Worm (Caenorhabditis elegans): ENCODE data around the gene frm-10.

frm-10 gene

DNA sequence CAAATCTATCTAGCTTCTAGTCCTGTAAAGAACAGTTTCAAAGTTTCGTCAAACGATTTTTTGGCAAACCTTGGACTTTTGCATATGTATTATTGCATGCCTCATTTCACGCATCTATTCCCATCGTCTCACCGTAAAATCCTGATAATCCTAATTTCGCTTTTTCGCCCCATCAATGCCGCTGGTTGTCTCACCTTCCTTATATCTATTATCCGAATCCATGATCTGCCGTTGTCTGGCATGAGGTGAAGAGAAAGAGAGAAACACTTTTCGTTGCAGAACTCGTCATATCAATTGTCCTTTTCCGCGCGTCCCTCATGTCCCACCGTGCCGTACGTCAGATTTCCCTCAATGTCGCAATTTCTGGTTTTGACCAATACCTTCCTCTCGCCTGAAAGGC, 48.4 kb upstream of the frm-10 start, which contains the start of gene cut-2:
Gene cut-2 (plus strand): TSS at position 365 of the 400 bp plus-strand sequence.
- TF ChIP-seq nhr-67 (tag; optimal IDR thresholded peaks at IDR 0.05) (no peak), nhr-25 (tag; optimal IDR thresholded peaks at IDR 0.05) (peak; percentile 10)

DNA sequence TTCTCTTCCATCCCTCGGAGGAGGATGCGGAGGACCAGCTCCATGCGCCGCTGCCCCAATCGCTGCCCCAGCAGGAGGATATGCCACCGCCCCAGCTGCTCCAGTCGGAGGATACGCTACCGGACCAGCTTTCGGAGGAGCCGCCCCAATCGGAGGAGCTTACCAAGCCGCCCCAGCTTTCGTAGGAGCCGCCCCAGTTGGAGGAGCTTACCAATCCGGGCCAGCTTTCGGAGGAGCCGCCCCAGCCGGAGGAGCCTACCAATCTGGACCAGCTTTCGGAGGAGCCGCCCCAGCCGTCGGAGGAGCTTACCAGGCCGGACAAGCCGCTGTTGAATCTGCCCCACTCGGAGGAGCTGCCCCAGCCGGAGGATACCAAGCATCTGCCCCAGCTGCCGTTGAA, 47.5 kb upstream of the frm-10 start:
- TF ChIP-seq nhr-237 (tag; optimal IDR thresholded peaks at IDR 0.05): no peak
- TF ChIP-seq ceh-82 (tag; optimal IDR thresholded peaks at IDR 0.05): no peak
- peak; percentile 22 for TF ChIP-seq lsy-12 (tag; optimal IDR thresholded peaks at IDR 0.05)

DNA sequence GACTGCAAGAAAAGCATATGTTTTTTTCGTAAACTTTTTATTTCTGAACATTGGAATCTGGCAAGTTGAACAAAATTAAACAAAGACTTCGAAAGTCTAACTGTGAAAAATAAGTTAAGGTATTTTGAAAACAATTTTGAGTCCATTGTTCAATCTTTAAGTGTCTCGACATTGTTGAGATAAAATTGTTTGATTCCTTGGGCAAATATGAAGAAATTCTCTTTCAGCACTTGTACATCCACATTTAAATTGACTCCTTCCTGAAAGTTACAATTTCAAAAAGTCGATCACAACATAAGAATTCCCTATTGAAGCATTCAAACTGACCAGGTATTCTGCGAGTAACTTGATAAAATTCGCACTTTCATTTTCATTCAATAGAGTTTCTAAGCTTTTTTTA, 46.9 kb upstream of the frm-10 start:
- TF ChIP-seq lsy-12 (tag; optimal IDR thresholded peaks at IDR 0.05): no peak
- TF ChIP-seq nhr-67 (tag; optimal IDR thresholded peaks at IDR 0.05): no peak
- no peak for TF ChIP-seq nhr-11 (tag; optimal IDR thresholded peaks at IDR 0.05)
- no peak for TF ChIP-seq R02D3.7 (tag; optimal IDR thresholded peaks at IDR 0.05)
- TF ChIP-seq lin-15B (tag; optimal IDR thresholded peaks at IDR 0.05): no peak
- TF ChIP-seq lin-39 (tag; optimal IDR thresholded peaks at IDR 0.05): no peak
- TF ChIP-seq nhr-77 (tag; optimal IDR thresholded peaks at IDR 0.05): peak; percentile 79
- no peak for TF ChIP-seq ztf-11 (tag; optimal IDR thresholded peaks at IDR 0.05)
- TF ChIP-seq tbx-2 (tag; optimal IDR thresholded peaks at IDR 0.05): no peak
- no peak for TF ChIP-seq fkh-2 (tag; optimal IDR thresholded peaks at IDR 0.05)
- no peak for TF ChIP-seq ceh-9 (tag; optimal IDR thresholded peaks at IDR 0.05)
- no peak for TF ChIP-seq unc-39 (tag; optimal IDR thresholded peaks at IDR 0.05)
- TF ChIP-seq aly-2 (tag; optimal IDR thresholded peaks at IDR 0.05): no peak
- peak; percentile 46 for TF ChIP-seq nhr-43 (tag; optimal IDR thresholded peaks at IDR 0.05; ENCODE audit: poor library complexity, severe bottlenecking)
- TF ChIP-seq nhr-25 (tag; optimal IDR thresholded peaks at IDR 0.05): peak; percentile 4
- no peak for TF ChIP-seq nhr-23 (tag; optimal IDR thresholded peaks at IDR 0.05)
- no peak for TF ChIP-seq pha-4 (tag; optimal IDR thresholded peaks at IDR 0.05)
- TF ChIP-seq zag-1 (tag; optimal IDR thresholded peaks at IDR 0.05): no peak
- no peak for TF ChIP-seq ama-1 (optimal IDR thresholded peaks at IDR 0.05)
- TF ChIP-seq fos-1 (tag; optimal IDR thresholded peaks at IDR 0.05): no peak
- TF ChIP-seq ceh-82 (tag; optimal IDR thresholded peaks at IDR 0.05): peak; percentile 39
- no peak for TF ChIP-seq snpc-4 (tag; optimal IDR thresholded peaks at IDR 0.05)

DNA sequence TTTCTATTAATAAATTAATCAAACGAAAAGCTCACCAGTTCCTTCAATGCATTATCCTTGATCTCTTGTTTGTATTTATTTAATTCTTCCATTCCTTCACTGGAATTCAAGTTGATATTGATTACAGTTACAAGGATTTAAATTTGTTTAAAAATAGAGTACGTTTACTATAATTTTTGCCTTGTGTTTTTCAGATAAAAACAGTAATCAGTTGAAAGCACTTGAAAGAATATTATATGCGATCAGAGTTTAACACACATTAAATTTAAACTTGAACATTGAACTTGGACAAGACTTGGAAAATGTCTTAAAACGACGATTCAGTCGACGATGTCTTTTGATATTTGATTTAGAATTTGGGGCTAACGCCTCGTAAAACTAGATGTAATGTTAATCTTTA, 45.5 kb upstream of the frm-10 start, which contains the start of gene F53F1.6:
Gene F53F1.6 (minus strand): TSS at position 101 of the 400 bp plus-strand sequence.
- TF ChIP-seq elt-3 (tag; optimal IDR thresholded peaks at IDR 0.05): no peak
- TF ChIP-seq lin-15B (tag; optimal IDR thresholded peaks at IDR 0.05): no peak

DNA sequence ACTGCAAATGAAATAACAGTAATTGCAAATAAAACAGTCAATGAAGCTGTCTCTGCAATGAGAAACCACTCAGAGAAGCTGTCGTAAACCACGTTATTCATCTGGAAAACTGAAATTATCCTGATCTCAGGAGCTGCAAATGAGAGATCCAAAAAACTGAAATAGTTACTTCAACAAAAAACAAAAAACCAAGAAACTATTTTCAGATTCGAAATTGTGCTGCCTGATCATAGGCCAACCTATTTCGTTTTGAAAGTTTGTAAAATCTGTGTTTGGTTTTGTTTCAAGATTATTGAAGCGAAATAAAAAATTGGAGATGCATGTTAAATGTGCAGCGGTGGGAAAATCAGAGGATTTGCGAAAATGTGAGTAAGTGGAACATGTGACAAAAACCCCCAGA, 42.4 kb upstream of the frm-10 start, which contains the start of gene srv-8:
Gene srv-8 (minus strand): TSS at position 101 of the 400 bp plus-strand sequence.
- no peak for TF ChIP-seq ceh-28 (tag; optimal IDR thresholded peaks at IDR 0.05)
- no peak for TF ChIP-seq unc-62 (GFP tag; optimal IDR thresholded peaks at IDR 0.05)
- no peak for TF ChIP-seq nfya-1 (tag; optimal IDR thresholded peaks at IDR 0.05; ENCODE audit: insufficient read depth)
- no peak for TF ChIP-seq elt-3 (tag; optimal IDR thresholded peaks at IDR 0.05)
- TF ChIP-seq nhr-76 (tag; optimal IDR thresholded peaks at IDR 0.05): no peak
- no peak for TF ChIP-seq fkh-10 (GFP tag; optimal IDR thresholded peaks at IDR 0.05)
- TF ChIP-seq nhr-11 (tag; optimal IDR thresholded peaks at IDR 0.05): no peak
- no peak for TF ChIP-seq lin-15B (tag; optimal IDR thresholded peaks at IDR 0.05)

DNA sequence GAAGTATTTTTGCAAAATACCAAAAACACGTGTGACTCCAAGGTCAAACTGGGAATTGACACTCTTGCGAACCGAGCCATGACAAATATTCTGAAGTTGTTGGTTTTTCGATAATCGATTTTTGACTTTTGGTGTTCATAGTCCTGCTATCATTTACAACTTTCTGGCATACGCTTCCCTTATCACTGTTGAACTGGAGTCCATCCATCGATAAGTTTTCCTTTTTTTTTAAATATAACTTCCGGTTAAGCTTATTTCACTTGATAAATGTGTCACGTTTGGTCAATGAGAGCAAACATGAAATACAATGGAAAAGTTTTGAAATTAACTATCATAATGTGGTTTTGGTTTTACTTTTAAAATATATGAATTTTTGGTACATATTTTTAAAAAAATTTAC, 41.3 kb upstream of the frm-10 start:
- TF ChIP-seq fkh-10 (GFP tag; optimal IDR thresholded peaks at IDR 0.05) (no peak), jun-1 (tag; optimal IDR thresholded peaks at IDR 0.05) (peak; percentile 18), ceh-82 (tag; optimal IDR thresholded peaks at IDR 0.05) (no peak), egl-5 (tag; optimal IDR thresholded peaks at IDR 0.05) (no peak), nhr-23 (tag; optimal IDR thresholded peaks at IDR 0.05) (no peak), pqm-1 (tag; optimal IDR thresholded peaks at IDR 0.05) (peak; percentile 96), elt-2 (tag; optimal IDR thresholded peaks at IDR 0.05) (peak; percentile 91), elt-3 (tag; optimal IDR thresholded peaks at IDR 0.05) (no peak)
